Fruit fly (Drosophila melanogaster) whole organism, embryonic: ENCODE data around the gene Cpr67Fb.

ENCODE experiments used
- BtbVII ChIP-seq: fragments of 200-800 bp; sonication (Bioruptor generic); optimal IDR thresholded peaks from 3 replicates; lab custom pipeline; 2017; ENCODE audit warnings: missing biosample characterization, mild to moderate bottlenecking, missing genetic modification characterization
- C15 ChIP-seq: fragments of 200-800 bp; sonication (Bioruptor generic); IDR thresholded peaks from 3 replicates; pipeline ENCODE4 v1.3.6; 2022; ENCODE audit warnings: missing biosample characterization, missing genetic modification characterization
- CG10267 ChIP-seq: fragments of 200-800 bp; sonication (Bioruptor generic); optimal IDR thresholded peaks from 2 replicates; lab custom pipeline; 2018; ENCODE audit warnings: missing biosample characterization, mild to moderate bottlenecking, missing genetic modification characterization, moderate library complexity
- CG12155 ChIP-seq: fragments of 200-800 bp; sonication (Bioruptor generic); optimal IDR thresholded peaks from 3 replicates; lab custom pipeline; 2016; ENCODE audit warnings: missing biosample characterization, missing genetic modification characterization
- CG14014 ChIP-seq: fragments of 200-800 bp; sonication (Bioruptor generic); IDR thresholded peaks from 2 replicates; pipeline ENCODE4 v1.3.6; 2022; ENCODE audit warnings: missing biosample characterization, missing genetic modification characterization
- CG15269 ChIP-seq: fragments of 200-800 bp; sonication (Bioruptor generic); optimal IDR thresholded peaks from 2 replicates; lab custom pipeline; 2018; ENCODE audit warnings: missing biosample characterization, mild to moderate bottlenecking, missing genetic modification characterization, moderate library complexity
- CG1603 ChIP-seq: fragments of 200-800 bp; sonication (Bioruptor generic); optimal IDR thresholded peaks from 2 replicates; lab custom pipeline; 2019; ENCODE audit warnings: missing biosample characterization, mild to moderate bottlenecking, missing genetic modification characterization, moderate library complexity
- CG16813 ChIP-seq: fragments of 200-800 bp; sonication (Bioruptor generic); IDR thresholded peaks from 3 replicates; pipeline ENCODE4 v1.3.6; 2022; ENCODE audit warnings: missing biosample characterization, missing genetic modification characterization; ENCODE audit not compliant: partially characterized antibody
- CG18476 ChIP-seq: fragments of 200-800 bp; sonication (Bioruptor generic); optimal IDR thresholded peaks from 2 replicates; lab custom pipeline; 2016; ENCODE audit warnings: missing biosample characterization, mild to moderate bottlenecking, missing genetic modification characterization
- CG18599 ChIP-seq: fragments of 200-800 bp; sonication (Bioruptor generic); optimal IDR thresholded peaks from 3 replicates; lab custom pipeline; 2017; ENCODE audit warnings: missing biosample characterization, missing genetic modification characterization, mild to moderate bottlenecking, moderate library complexity, missing genetic modification reagents
- CG18619 ChIP-seq: fragments of 200-800 bp; sonication (Bioruptor generic); optimal IDR thresholded peaks from 3 replicates; lab custom pipeline; 2017; ENCODE audit warnings: missing biosample characterization, mild to moderate bottlenecking, missing genetic modification characterization
- CG2678 ChIP-seq: fragments of 200-800 bp; sonication (Bioruptor generic); optimal IDR thresholded peaks from 3 replicates; lab custom pipeline; 2019; ENCODE audit warnings: missing biosample characterization, mild to moderate bottlenecking, missing genetic modification characterization, moderate library complexity
- CG32772 ChIP-seq: fragments of 200-800 bp; sonication (Bioruptor generic); IDR thresholded peaks from 2 replicates; pipeline ENCODE4 v1.3.6; 2022; ENCODE audit warnings: missing biosample characterization, missing genetic modification characterization
- CG4360 ChIP-seq: fragments of 200-800 bp; sonication (Bioruptor generic); IDR thresholded peaks from 2 replicates; pipeline ENCODE4 v1.3.6; 2022; ENCODE audit warnings: missing biosample characterization, missing genetic modification characterization
- CG5953 ChIP-seq: fragments of 200-800 bp; sonication (Bioruptor generic); IDR thresholded peaks from 2 replicates; pipeline ENCODE4 v1.3.6; 2022; ENCODE audit warnings: missing biosample characterization, missing genetic modification characterization
- CG7372 ChIP-seq: fragments of 200-800 bp; sonication (Bioruptor generic); IDR thresholded peaks from 2 replicates; pipeline ENCODE4 v1.3.6; 2022; ENCODE audit warnings: missing biosample characterization, missing genetic modification characterization
- CG9932 ChIP-seq: fragments of 200-800 bp; sonication (Bioruptor generic); IDR thresholded peaks from 2 replicates; pipeline ENCODE4 v1.3.6; 2022; ENCODE audit warnings: missing biosample characterization, missing genetic modification characterization
- E2f1 ChIP-seq: fragments of 200-800 bp; sonication (Bioruptor generic); IDR thresholded peaks from 2 replicates; pipeline ENCODE4 v1.3.6; 2022; ENCODE audit warnings: missing biosample characterization, missing genetic modification characterization
- ERR ChIP-seq: fragments of 200-800 bp; sonication (Bioruptor generic); optimal IDR thresholded peaks from 2 replicates; lab custom pipeline; 2016; ENCODE audit warnings: missing biosample characterization, missing genetic modification characterization
- GATAe ChIP-seq: fragments of 200-800 bp; sonication (Bioruptor generic); conservative IDR thresholded peaks from 2 replicates; pipeline ENCODE4 v1.3.6; 2022; ENCODE audit warnings: missing biosample characterization, missing genetic modification characterization
- NFAT ChIP-seq: fragments of 200-800 bp; sonication (Bioruptor generic); IDR thresholded peaks from 2 replicates; pipeline ENCODE4 v1.3.6; 2022; ENCODE audit warnings: missing biosample characterization, missing genetic modification characterization
- Rfx ChIP-seq: fragments of 200-800 bp; sonication (Bioruptor generic); IDR thresholded peaks from 2 replicates; pipeline ENCODE4 v1.3.6; 2022; ENCODE audit warnings: missing biosample characterization, missing genetic modification characterization
- Spps ChIP-seq: fragments of 200-800 bp; sonication (Bioruptor generic); optimal IDR thresholded peaks from 2 replicates; lab custom pipeline; 2018; ENCODE audit warnings: missing biosample characterization, mild to moderate bottlenecking, missing genetic modification characterization
- amos ChIP-seq: fragments of 200-800 bp; sonication (Bioruptor generic); IDR thresholded peaks from 2 replicates; pipeline ENCODE4 v1.3.6; 2022; ENCODE audit warnings: missing biosample characterization, missing genetic modification characterization; ENCODE audit not compliant: partially characterized antibody
- ash1 ChIP-seq: fragments of 200-800 bp; sonication (Bioruptor generic); optimal IDR thresholded peaks from 2 replicates; lab custom pipeline; 2018; ENCODE audit warnings: missing biosample characterization, mild to moderate bottlenecking, missing genetic modification characterization
- cg ChIP-seq: fragments of 200-800 bp; sonication (Bioruptor generic); optimal IDR thresholded peaks from 3 replicates; lab custom pipeline; 2019; ENCODE audit warnings: missing biosample characterization, mild to moderate bottlenecking, missing genetic modification characterization, moderate library complexity
- cwo ChIP-seq: fragments of 200-800 bp; sonication (Bioruptor generic); optimal IDR thresholded peaks from 3 replicates; lab custom pipeline; 2017; ENCODE audit warnings: missing biosample characterization, missing genetic modification characterization, mild to moderate bottlenecking, moderate library complexity, missing genetic modification reagents
- dysf ChIP-seq: fragments of 200-800 bp; sonication (Bioruptor generic); IDR thresholded peaks from 3 replicates; pipeline ENCODE4 v1.3.6; 2022; ENCODE audit warnings: missing biosample characterization, missing genetic modification characterization
- ftz-f1 ChIP-seq: fragments of 200-800 bp; sonication (Bioruptor generic); optimal IDR thresholded peaks from 2 replicates; lab custom pipeline; 2016; ENCODE audit warnings: missing biosample characterization, missing genetic modification characterization
- gfzf ChIP-seq: fragments of 200-800 bp; sonication (Bioruptor generic); optimal IDR thresholded peaks from 2 replicates; lab custom pipeline; 2016; ENCODE audit warnings: missing biosample characterization, mild to moderate bottlenecking, missing genetic modification characterization, moderate library complexity
- gt ChIP-seq: fragments of 200-800 bp; sonication (Bioruptor generic); IDR thresholded peaks from 2 replicates; pipeline ENCODE4 v1.3.6; 2022; ENCODE audit warnings: missing biosample characterization, missing genetic modification characterization
- jing ChIP-seq: fragments of 200-800 bp; sonication (Bioruptor generic); optimal IDR thresholded peaks from 2 replicates; lab custom pipeline; 2018; ENCODE audit warnings: missing biosample characterization, mild to moderate bottlenecking, missing genetic modification characterization
- kni ChIP-seq: fragments of 200-800 bp; sonication (Bioruptor generic); optimal IDR thresholded peaks from 3 replicates; lab custom pipeline; 2017; ENCODE audit warnings: mild to moderate bottlenecking, missing biosample characterization, missing genetic modification reagents, missing genetic modification characterization
- lbe ChIP-seq: fragments of 200-800 bp; sonication (Bioruptor generic); optimal IDR thresholded peaks from 2 replicates; lab custom pipeline; 2016; ENCODE audit warnings: missing biosample characterization, mild to moderate bottlenecking, missing genetic modification characterization
- nerfin-1 ChIP-seq: fragments of 200-800 bp; sonication (Bioruptor generic); optimal IDR thresholded peaks from 3 replicates; lab custom pipeline; 2019; ENCODE audit warnings: missing biosample characterization, mild to moderate bottlenecking, missing genetic modification characterization, moderate library complexity
- pan ChIP-seq, 4 experiments: fragments of >200 bp in 3 of 4; fragments of 200-800 bp in 1 of 4; sonication (Bioruptor generic) in 1 of 4; optimal IDR thresholded peaks in 3 of 4; IDR thresholded peaks in 1 of 4; 2 replicates each; pipeline versions ENCODE4 v1.3.6 to Lab custom; 2017 to 2022; ENCODE audit warnings: missing biosample characterization in 2 of 4, missing genetic modification characterization in 2 of 4, mixed read lengths in 1 of 4
- prd ChIP-seq, 3 experiments: fragments of >200 bp in 2 of 3; fragments of 200-800 bp in 1 of 3; sonication (Bioruptor generic) in 1 of 3; optimal IDR thresholded peaks in 2 of 3; IDR thresholded peaks in 1 of 3; 2 replicates in 2 of 3; 3 replicates in 1 of 3; pipeline versions ENCODE4 v1.3.6 to Lab custom; 2017 to 2022; ENCODE audit warnings: missing biosample characterization in 1 of 3, missing genetic modification characterization in 1 of 3
- row ChIP-seq: fragments of 200-800 bp; sonication (Bioruptor generic); IDR thresholded peaks from 3 replicates; pipeline ENCODE4 v1.3.6; 2022; ENCODE audit warnings: missing biosample characterization, missing genetic modification characterization
- sens ChIP-seq: fragments of 200-800 bp; sonication (Bioruptor generic); peaks from one replicate; lab custom pipeline; 2016; ENCODE audit warnings: missing biosample characterization, missing genetic modification characterization
- seq ChIP-seq: fragments of 200-800 bp; sonication (Bioruptor generic); IDR thresholded peaks from 2 replicates; pipeline ENCODE4 v1.3.6; 2022; ENCODE audit warnings: missing biosample characterization, missing genetic modification characterization
- slbo ChIP-seq: fragments of 200-800 bp; sonication (Bioruptor generic); IDR thresholded peaks from 2 replicates; pipeline ENCODE4 v1.3.6; 2022; ENCODE audit warnings: missing biosample characterization, missing genetic modification characterization
- so ChIP-seq: fragments of 200-800 bp; sonication (Bioruptor generic); IDR thresholded peaks from 3 replicates; pipeline ENCODE4 v1.3.6; 2022; ENCODE audit warnings: missing biosample characterization, missing genetic modification characterization
- tgo ChIP-seq: fragments of 200-800 bp; sonication (Bioruptor generic); IDR thresholded peaks from 3 replicates; pipeline ENCODE4 v1.3.6; 2022; ENCODE audit warnings: missing biosample characterization, missing genetic modification characterization
- tll ChIP-seq, 2 experiments: fragments of 200-800 bp in 1 of 2; fragments of >200 bp in 1 of 2; sonication (Bioruptor generic) in 1 of 2; optimal IDR thresholded peaks; 2 replicates each; lab custom pipeline; 2017 to 2019; ENCODE audit warnings: missing biosample characterization in 2 of 2, missing genetic modification characterization in 2 of 2, mild to moderate bottlenecking in 1 of 2, moderate library complexity in 1 of 2
- tup ChIP-seq: fragments of 200-800 bp; sonication (Bioruptor generic); optimal IDR thresholded peaks from 2 replicates; lab custom pipeline; 2016; ENCODE audit warnings: missing biosample characterization, mild to moderate bottlenecking, missing genetic modification characterization, moderate library complexity
- zfh1 ChIP-seq: fragments of 200-800 bp; sonication (Bioruptor generic); IDR thresholded peaks from 3 replicates; pipeline ENCODE4 v1.3.6; 2022; ENCODE audit warnings: missing biosample characterization, missing genetic modification characterization

Gene Cpr67Fb

DNA sequence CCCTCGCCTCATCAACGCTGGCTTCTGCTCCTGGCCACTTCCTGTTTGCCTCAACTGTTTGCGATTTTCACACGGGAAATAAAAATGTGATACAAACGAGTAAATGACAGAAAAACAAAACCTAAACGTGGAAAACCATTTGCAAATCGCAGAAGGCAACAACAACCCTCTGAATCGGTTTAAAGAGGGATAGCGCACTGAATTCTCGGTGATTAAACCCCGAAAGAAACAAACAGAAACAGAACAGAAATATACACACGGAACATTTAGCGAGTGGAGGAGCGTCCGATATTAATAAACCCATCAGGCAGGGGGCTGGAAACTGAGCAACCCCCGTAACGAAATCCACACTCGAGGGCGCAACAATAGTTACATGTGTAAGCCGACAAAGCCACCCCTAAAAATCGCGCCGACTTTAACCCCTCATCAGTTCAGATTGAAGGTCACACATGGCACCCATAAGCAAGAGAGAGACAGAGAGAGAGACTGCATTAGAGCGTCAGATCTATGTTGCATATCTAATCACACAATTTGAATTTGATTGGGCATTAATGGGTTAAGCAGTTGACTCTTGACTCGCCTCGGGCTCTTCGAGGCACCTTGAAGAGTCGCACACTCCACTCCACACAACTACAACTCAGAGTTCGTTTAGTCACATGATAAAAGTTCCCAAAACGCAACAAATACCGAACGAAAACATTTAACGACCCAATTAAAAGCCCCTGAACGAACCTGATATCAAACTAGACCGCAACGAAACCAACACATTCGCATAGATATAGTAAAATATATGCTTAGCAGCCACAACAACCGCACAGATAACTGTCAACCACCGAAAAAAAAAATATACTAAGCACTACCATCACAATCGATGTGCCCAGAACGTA, 32.1 kb upstream of the Cpr67Fb start (continued):
- TF ChIP-seq amos (no peak), ftz-f1 (GFP tag; lab: Kevin White, UChicago) (peak; percentile 43), ash1 (no peak), gfzf (GFP tag; lab: Kevin White, UChicago) (no peak), so (GFP tag; lab: Robert Waterston, UW) (no peak), Rfx (GFP tag; lab: Robert Waterston, UW) (peak; percentile 40), ERR (GFP tag; lab: Kevin White, UChicago) (peak; percentile 30), tup (GFP tag; lab: Kevin White, UChicago) (peak; percentile 4), CG14014 (GFP tag; lab: Robert Waterston, UW) (0 out of 2 replicates have a peak, but pooled peaks have one; percentile 12), CG10267 (tag; lab: Kevin White, UChicago) (no peak), CG2678 (peak; percentile 1), BtbVII (GFP tag; lab: Kevin White, UChicago) (peak; percentile 32), dysf (GFP tag; lab: Robert Waterston, UW) (0 out of 3 replicates have a peak, but pooled peaks have one; percentile 24), row (GFP tag; lab: Robert Waterston, UW) (peak; percentile 19; the same call in 1 of the 3 replicates), slbo (peak; percentile 50), CG5953 (GFP tag; lab: Robert Waterston, UW) (no peak), NFAT (GFP tag; lab: Robert Waterston, UW) (no peak), E2f1 (peak; percentile 32; the same call in 1 of the 2 replicates), CG32772 (GFP tag; lab: Robert Waterston, UW) (0 out of 2 replicates have a peak, but pooled peaks have one; percentile 28), CG12155 (peak; percentile 19), pan (optimal IDR thresholded peaks at IDR 0.05; lab: Kevin White, UChicago) (no peak), pan (GFP tag; optimal IDR thresholded peaks at IDR 0.05 in 1 of 2, IDR thresholded peaks at IDR 0.05 in 1 of 2) (peak in 1 of 2 experiments; percentile 27), Spps (tag; lab: Kevin White, UChicago) (no peak), CG4360 (GFP tag; lab: Robert Waterston, UW) (peak; percentile 73), CG18599 (GFP tag; lab: Kevin White, UChicago) (peak; percentile 62), nerfin-1 (peak; percentile 60), CG15269 (peak; percentile 36), CG9932 (GFP tag; lab: Robert Waterston, UW) (0 out of 2 replicates have a peak, but pooled peaks have one; percentile 14), CG16813 (GFP tag; lab: Robert Waterston, UW) (no peak), GATAe (GFP tag; lab: Robert Waterston, UW) (peak; percentile 42; the same call in 1 of the 2 replicates), sens (GFP tag; lab: Kevin White, UChicago) (peak; percentile 63), gt (GFP tag; lab: Robert Waterston, UW) (no peak), lbe (GFP tag; lab: Kevin White, UChicago) (no peak), cwo (GFP tag; lab: Kevin White, UChicago) (peak; percentile 33), tll (GFP tag; optimal IDR thresholded peaks at IDR 0.05; lab: Kevin White, UChicago) (peak in 1 of 2 experiments; percentile 32), cg (GFP tag; lab: Kevin White, UChicago) (peak; percentile 29), prd (optimal IDR thresholded peaks at IDR 0.05; lab: Kevin White, UChicago) (no peak), prd (GFP tag; IDR thresholded peaks at IDR 0.05; lab: Robert Waterston, UW) (0 out of 3 replicates have a peak, but pooled peaks have one; percentile 18), CG1603 (tag; lab: Kevin White, UChicago) (peak; percentile 18), C15 (GFP tag; lab: Robert Waterston, UW) (no peak), CG18476 (GFP tag; lab: Kevin White, UChicago) (no peak), kni (GFP tag; lab: Kevin White, UChicago) (peak; percentile 59), tgo (peak; percentile 17; the same call in 2 of the 3 replicates), CG7372 (no peak), CG18619 (GFP tag; lab: Kevin White, UChicago) (peak; percentile 27), zfh1 (GFP tag; lab: Robert Waterston, UW) (0 out of 3 replicates have a peak, but pooled peaks have one; percentile 43), jing (GFP tag; lab: Kevin White, UChicago) (no peak), seq (GFP tag; lab: Robert Waterston, UW) (peak; percentile 77)
